Worm (Caenorhabditis elegans) whole organism, midembryonic: Measurements from ENCODE around the gene srd-56.

Experiments used
- T22C8.4 ChIP-seq: fragments of 200-800 bp; sonication (Bioruptor generic); IDR thresholded peaks from 2 replicates; pipeline ENCODE4 v1.3.6; 2022; ENCODE audit warnings: missing genetic modification characterization, missing compliant biosample characterization
- cog-1 ChIP-seq: sonication (generic microtip); optimal IDR thresholded peaks from 2 replicates; lab custom pipeline; 2016; ENCODE audit warnings: missing genetic modification characterization, missing compliant biosample characterization
- flt-1 ChIP-seq: fragments of 200-800 bp; sonication (Bioruptor generic); IDR thresholded peaks from 2 replicates; pipeline ENCODE4 v1.3.6; 2022; ENCODE audit warnings: missing genetic modification characterization, missing compliant biosample characterization
- klf-2 ChIP-seq: fragments of 200-800 bp; sonication (Bioruptor generic); conservative IDR thresholded peaks from 2 replicates; pipeline ENCODE4 v1.3.6; 2022; ENCODE audit warnings: missing genetic modification reagents, missing genetic modification characterization, missing compliant biosample characterization
- med-1 ChIP-seq: sonication (generic microtip); optimal IDR thresholded peaks from 2 replicates; lab custom pipeline; 2017; ENCODE audit warnings: missing genetic modification characterization, mild to moderate bottlenecking, missing compliant biosample characterization, antibody characterized with exemption, missing genetic modification reagents; ENCODE audit not compliant: insufficient read depth
- ref-1 ChIP-seq: fragments of 200-800 bp; sonication (Bioruptor generic); conservative IDR thresholded peaks from 2 replicates; pipeline ENCODE4 v1.3.6; 2022; ENCODE audit warnings: missing genetic modification reagents, missing genetic modification characterization, missing compliant biosample characterization
- tab-1 ChIP-seq: fragments of 200-800 bp; sonication (Bioruptor generic); IDR thresholded peaks from 2 replicates; pipeline ENCODE4 v1.3.6; 2022; ENCODE audit warnings: missing genetic modification characterization, missing compliant biosample characterization
- ztf-23 ChIP-seq: fragments of 200-800 bp; sonication (Bioruptor generic); IDR thresholded peaks from 2 replicates; pipeline ENCODE4 v1.3.6; 2022; ENCODE audit warnings: missing genetic modification reagents, missing genetic modification characterization, missing compliant biosample characterization
- ztf-29 ChIP-seq: fragments of 200-800 bp; sonication (Bioruptor generic); IDR thresholded peaks from 2 replicates; pipeline ENCODE4 v1.3.6; 2022; ENCODE audit warnings: missing genetic modification reagents, missing genetic modification characterization, missing compliant biosample characterization

DNA sequence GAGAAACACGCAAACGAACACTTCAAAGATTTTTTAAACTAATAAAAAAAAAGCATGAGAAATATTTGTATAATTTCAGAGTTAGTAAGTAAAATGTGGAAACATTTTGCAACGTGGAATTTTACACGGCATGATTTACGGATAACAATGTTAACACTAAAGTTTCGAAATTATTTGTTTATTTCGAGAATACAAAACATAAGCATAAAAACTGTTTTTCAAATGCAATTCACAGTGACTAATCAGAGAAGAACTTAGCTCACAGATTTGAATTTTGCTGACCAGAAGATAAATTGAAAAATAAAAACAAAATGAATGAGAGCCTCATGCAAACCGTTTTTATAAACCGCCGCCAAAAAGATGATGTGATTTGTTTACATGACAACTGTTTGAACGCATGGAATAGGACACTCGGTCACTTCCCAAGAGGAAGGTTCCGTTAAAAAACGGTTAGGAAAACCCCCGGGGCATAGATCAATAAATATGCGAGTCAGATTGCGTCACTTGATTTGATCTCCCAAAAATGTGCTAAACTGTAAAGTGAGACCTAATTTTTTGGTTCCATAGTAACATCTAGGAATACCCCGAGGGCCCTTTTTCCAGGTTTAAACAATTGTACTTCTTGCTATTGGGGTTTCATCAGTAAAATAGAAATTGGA is 23.0 kb upstream of the srd-56 start, which contains the start of gene clh-3:
- TF ChIP-seq flt-1 (GFP tag; lab: Robert Waterston, UW) (no peak), ztf-23 (no peak), T22C8.4 (no peak), ztf-29 (no peak), cog-1 (tag; lab: Kevin White, UChicago) (no peak), tab-1 (GFP tag; lab: Robert Waterston, UW) (no peak), med-1 (GFP tag; lab: Kevin White, UChicago) (no peak), klf-2 (GFP tag; lab: Robert Waterston, UW) (no peak), ref-1 (GFP tag; lab: Robert Waterston, UW) (no peak)
